Worm (Caenorhabditis elegans) whole organism, young adult: ENCODE results near the gene mdmh-35.

ENCODE experiments used
- B0035.1 ChIP-seq: sonication (generic microtip); optimal IDR thresholded peaks from 2 replicates; lab custom pipeline; 2016; ENCODE audit warnings: missing genetic modification characterization, mild to moderate bottlenecking, missing compliant biosample characterization, missing genotype, missing genetic modification reagents
- B0336.3 ChIP-seq: fragments of 200-800 bp; sonication (Bioruptor generic); IDR thresholded peaks from 2 replicates; pipeline ENCODE4 v1.3.6; 2022; ENCODE audit warnings: missing genetic modification characterization, missing compliant biosample characterization
- C06A6.2 ChIP-seq: fragments of 200-800 bp; sonication (Bioruptor generic); conservative IDR thresholded peaks from 2 replicates; pipeline ENCODE4 v1.3.6; 2022; ENCODE audit warnings: missing genetic modification characterization, missing compliant biosample characterization
- F10E7.11 ChIP-seq: sonication (generic microtip); optimal IDR thresholded peaks from 2 replicates; lab custom pipeline; 2017; ENCODE audit warnings: mild to moderate bottlenecking, missing genetic modification characterization, moderate library complexity, missing compliant biosample characterization
- F33H1.4 ChIP-seq: fragments of 200-800 bp; sonication (Bioruptor generic); IDR thresholded peaks from 2 replicates; pipeline ENCODE4 v1.3.6; 2022; ENCODE audit warnings: missing genetic modification reagents, missing genetic modification characterization, missing compliant biosample characterization
- F55B11.4 ChIP-seq: sonication (generic microtip); optimal IDR thresholded peaks from 2 replicates; lab custom pipeline; 2016; ENCODE audit warnings: missing compliant biosample characterization, missing genetic modification characterization, borderline replicate concordance; ENCODE audit not compliant: insufficient read depth
- F57C9.4 ChIP-seq: sonication (generic microtip); optimal IDR thresholded peaks from 2 replicates; lab custom pipeline; 2017; ENCODE audit warnings: mild to moderate bottlenecking, missing genetic modification characterization, missing compliant biosample characterization
- K11D2.4 ChIP-seq: fragments of 200-800 bp; sonication (Bioruptor generic); IDR thresholded peaks from 2 replicates; pipeline ENCODE4 v1.3.6; 2022; ENCODE audit warnings: missing genetic modification reagents, missing genetic modification characterization, missing compliant biosample characterization
- T07F8.4 ChIP-seq: sonication (generic microtip); optimal IDR thresholded peaks from 2 replicates; lab custom pipeline; 2016; ENCODE audit warnings: mild to moderate bottlenecking, missing genetic modification characterization, moderate library complexity, missing compliant biosample characterization
- Y67H2A.10 ChIP-seq: fragments of 200-800 bp; sonication (Bioruptor generic); conservative IDR thresholded peaks from 2 replicates; pipeline ENCODE4 v1.3.6; 2022; ENCODE audit warnings: missing genetic modification reagents, missing genetic modification characterization, missing compliant biosample characterization
- Y79H2A.3 ChIP-seq: fragments of 200-800 bp; sonication (Bioruptor generic); conservative IDR thresholded peaks from 2 replicates; pipeline ENCODE4 v1.3.6; 2022; ENCODE audit warnings: missing genetic modification reagents, missing genetic modification characterization, missing compliant biosample characterization
- Y95B8A.8 ChIP-seq: fragments of 200-800 bp; sonication (Bioruptor generic); IDR thresholded peaks from 2 replicates; pipeline ENCODE4 v1.3.6; 2022; ENCODE audit warnings: missing genetic modification reagents, missing genetic modification characterization, missing compliant biosample characterization
- akir-1 ChIP-seq: fragments of 200-800 bp; sonication (Bioruptor generic); optimal IDR thresholded peaks from 2 replicates; lab custom pipeline; 2018; ENCODE audit warnings: mild to moderate bottlenecking, missing genetic modification characterization, moderate library complexity, missing compliant biosample characterization
- ama-1 ChIP-seq, 3 experiments: fragments of 150-350 bp in 1 of 3; sonication (generic microtip) in 2 of 3; optimal IDR thresholded peaks; 2 replicates each; lab custom pipeline; 2014 to 2018; ENCODE audit warnings: missing biosample characterization in 2 of 3, missing genetic modification characterization in 2 of 3, missing genetic modification reagents in 2 of 3
- aptf-3 ChIP-seq: fragments of 200-800 bp; sonication (Bioruptor generic); IDR thresholded peaks from 2 replicates; pipeline ENCODE4 v1.3.6; 2022; ENCODE audit warnings: missing genetic modification characterization, missing compliant biosample characterization
- atf-7 ChIP-seq: sonication (generic microtip); optimal IDR thresholded peaks from 2 replicates; lab custom pipeline; 2017; ENCODE audit warnings: mild to moderate bottlenecking, missing genetic modification characterization, missing compliant biosample characterization
- attf-6 ChIP-seq: fragments of 200-800 bp; sonication (Bioruptor generic); IDR thresholded peaks from 2 replicates; pipeline ENCODE4 v1.3.6; 2022; ENCODE audit warnings: missing genetic modification reagents, missing genetic modification characterization, missing compliant biosample characterization
- bed-1 ChIP-seq: fragments of 200-800 bp; sonication (Bioruptor generic); IDR thresholded peaks from 2 replicates; pipeline ENCODE4 v1.3.6; 2022; ENCODE audit warnings: missing genetic modification reagents, missing genetic modification characterization, missing compliant biosample characterization
- bed-2 ChIP-seq: fragments of 200-800 bp; sonication (Bioruptor generic); IDR thresholded peaks from 2 replicates; pipeline ENCODE4 v1.3.6; 2022; ENCODE audit warnings: missing genetic modification reagents, missing genetic modification characterization, missing compliant biosample characterization
- ccch-3 ChIP-seq: fragments of 200-800 bp; sonication (Bioruptor generic); optimal IDR thresholded peaks from 2 replicates; lab custom pipeline; 2018; ENCODE audit warnings: mild to moderate bottlenecking, missing genetic modification characterization, missing compliant biosample characterization
- cebp-2 ChIP-seq: fragments of 200-800 bp; sonication (Bioruptor generic); IDR thresholded peaks from 2 replicates; pipeline ENCODE4 v1.3.6; 2022; ENCODE audit warnings: missing genetic modification characterization, missing compliant biosample characterization
- ceh-27 ChIP-seq: fragments of 200-800 bp; sonication (Bioruptor generic); optimal IDR thresholded peaks from 2 replicates; lab custom pipeline; 2018; ENCODE audit warnings: mild to moderate bottlenecking, missing genetic modification characterization, moderate library complexity, missing compliant biosample characterization
- dpl-1 ChIP-seq: fragments of 150-350 bp; optimal IDR thresholded peaks from 2 replicates; lab custom pipeline; 2014; ENCODE audit warnings: missing biosample characterization, missing genetic modification reagents, missing genetic modification characterization
- egl-18 ChIP-seq: fragments of 200-800 bp; sonication (Bioruptor generic); IDR thresholded peaks from 2 replicates; pipeline ENCODE4 v1.3.6; 2022; ENCODE audit warnings: missing genetic modification reagents, missing genetic modification characterization, missing compliant biosample characterization
- hlh-26 ChIP-seq: fragments of 200-800 bp; sonication (Bioruptor generic); conservative IDR thresholded peaks from 2 replicates; pipeline ENCODE4 v1.3.6; 2022; ENCODE audit warnings: missing genetic modification reagents, missing genetic modification characterization, missing compliant biosample characterization
- hmg-1.2 ChIP-seq: fragments of 200-800 bp; sonication (Bioruptor generic); IDR thresholded peaks from 2 replicates; pipeline ENCODE4 v1.3.6; 2022; ENCODE audit warnings: missing genetic modification reagents, missing genetic modification characterization, missing compliant biosample characterization
- let-526 ChIP-seq: fragments of 200-800 bp; sonication (Bioruptor generic); IDR thresholded peaks from 2 replicates; pipeline ENCODE4 v1.3.6; 2022; ENCODE audit warnings: missing genetic modification reagents, missing genetic modification characterization, missing compliant biosample characterization
- lin-40 ChIP-seq: sonication (generic microtip); optimal IDR thresholded peaks from 2 replicates; lab custom pipeline; 2016; ENCODE audit warnings: missing genetic modification characterization, mild to moderate bottlenecking, missing compliant biosample characterization, missing genotype, missing genetic modification reagents
- lir-1 ChIP-seq: fragments of 200-800 bp; sonication (Bioruptor generic); conservative IDR thresholded peaks from 2 replicates; pipeline ENCODE4 v1.3.6; 2022; ENCODE audit warnings: missing genetic modification reagents, missing genetic modification characterization, missing compliant biosample characterization
- lsy-27 ChIP-seq: sonication (generic microtip); optimal IDR thresholded peaks from 2 replicates; lab custom pipeline; 2017; ENCODE audit warnings: missing genetic modification characterization, mild to moderate bottlenecking, missing compliant biosample characterization, antibody characterized with exemption, missing genotype, borderline replicate concordance; ENCODE audit not compliant: insufficient read depth
- madf-10 ChIP-seq: sonication (generic microtip); optimal IDR thresholded peaks from 2 replicates; lab custom pipeline; 2016; ENCODE audit warnings: mild to moderate bottlenecking, missing genetic modification characterization, missing compliant biosample characterization
- madf-3 ChIP-seq: fragments of 200-800 bp; sonication (Bioruptor generic); IDR thresholded peaks from 2 replicates; pipeline ENCODE4 v1.3.6; 2022; ENCODE audit warnings: missing genetic modification reagents, missing genetic modification characterization, missing compliant biosample characterization
- madf-6 ChIP-seq: fragments of 200-800 bp; sonication (Bioruptor generic); IDR thresholded peaks from 2 replicates; pipeline ENCODE4 v1.3.6; 2022; ENCODE audit warnings: missing genetic modification reagents, missing genetic modification characterization, missing compliant biosample characterization
- mcd-1 ChIP-seq: fragments of 200-800 bp; sonication (Bioruptor generic); IDR thresholded peaks from 2 replicates; pipeline ENCODE4 v1.3.6; 2022; ENCODE audit warnings: missing genetic modification reagents, missing genetic modification characterization, missing compliant biosample characterization
- mes-4 ChIP-seq: sonication (generic microtip); optimal IDR thresholded peaks from 2 replicates; lab custom pipeline; 2016; ENCODE audit warnings: missing genotype, missing genetic modification characterization, missing compliant biosample characterization
- nfya-2 ChIP-seq: fragments of 200-800 bp; sonication (Bioruptor generic); IDR thresholded peaks from 2 replicates; pipeline ENCODE4 v1.3.6; 2022; ENCODE audit warnings: missing genetic modification reagents, missing genetic modification characterization, missing compliant biosample characterization
- nfyb-1 ChIP-seq: fragments of 200-800 bp; sonication (Bioruptor generic); IDR thresholded peaks from 2 replicates; pipeline ENCODE4 v1.3.6; 2022; ENCODE audit warnings: missing genetic modification reagents, missing genetic modification characterization, missing compliant biosample characterization
- nhr-179 ChIP-seq: sonication (generic microtip); optimal IDR thresholded peaks from 2 replicates; lab custom pipeline; 2016; ENCODE audit warnings: mild to moderate bottlenecking, missing genetic modification characterization, missing compliant biosample characterization
- sdz-38 ChIP-seq: sonication (generic microtip); optimal IDR thresholded peaks from 2 replicates; lab custom pipeline; 2016; ENCODE audit warnings: missing genotype, missing genetic modification characterization, missing compliant biosample characterization
- snpc-1.3 ChIP-seq: sonication (generic microtip); optimal IDR thresholded peaks from 2 replicates; lab custom pipeline; 2017; ENCODE audit warnings: missing genetic modification characterization, mild to moderate bottlenecking, missing compliant biosample characterization, antibody characterized with exemption, moderate library complexity, missing genotype, missing genetic modification reagents; ENCODE audit not compliant: insufficient read depth
- snpc-4 ChIP-seq, 5 experiments: fragments of 150-350 bp in 1 of 5; sonication (generic microtip) in 4 of 5; optimal IDR thresholded peaks; 2 replicates each; lab custom pipeline; 2014 to 2018; ENCODE audit warnings: missing genetic modification characterization in 5 of 5, missing biosample characterization in 3 of 5, antibody characterized with exemption in 2 of 5, mild to moderate bottlenecking in 2 of 5, missing compliant biosample characterization in 2 of 5, missing genotype in 2 of 5, moderate library complexity in 2 of 5, missing genetic modification reagents in 1 of 5
- sptf-2 ChIP-seq: fragments of 200-800 bp; sonication (Bioruptor generic); optimal IDR thresholded peaks from 2 replicates; lab custom pipeline; 2018; ENCODE audit warnings: mild to moderate bottlenecking, missing genetic modification characterization, missing compliant biosample characterization
- tbp1 ChIP-seq: fragments of 200-800 bp; sonication (Bioruptor generic); optimal IDR thresholded peaks from 2 replicates; lab custom pipeline; 2018; ENCODE audit warnings: mild to moderate bottlenecking, missing genetic modification characterization, missing compliant biosample characterization
- unc-130 ChIP-seq: sonication (generic microtip); optimal IDR thresholded peaks from 2 replicates; lab custom pipeline; 2016; ENCODE audit warnings: missing genetic modification reagents, missing genetic modification characterization, missing compliant biosample characterization
- unc-62 ChIP-seq: fragments of 150-350 bp; optimal IDR thresholded peaks from 2 replicates; lab custom pipeline; 2014; ENCODE audit warnings: missing biosample characterization, missing genetic modification reagents, missing genetic modification characterization
- zfh-2 ChIP-seq: fragments of 200-800 bp; sonication (Bioruptor generic); conservative IDR thresholded peaks from 2 replicates; pipeline ENCODE4 v1.3.6; 2022; ENCODE audit warnings: missing genetic modification reagents, missing genetic modification characterization, missing compliant biosample characterization
- zim-3 ChIP-seq: sonication (generic microtip); optimal IDR thresholded peaks from 2 replicates; lab custom pipeline; 2017; ENCODE audit warnings: mild to moderate bottlenecking, missing genetic modification characterization, moderate library complexity, missing compliant biosample characterization
- ztf-18 ChIP-seq: sonication (generic microtip); optimal IDR thresholded peaks from 2 replicates; lab custom pipeline; 2016; ENCODE audit warnings: missing genotype, mild to moderate bottlenecking, missing genetic modification characterization, missing compliant biosample characterization

The mdmh-35 gene

DNA sequence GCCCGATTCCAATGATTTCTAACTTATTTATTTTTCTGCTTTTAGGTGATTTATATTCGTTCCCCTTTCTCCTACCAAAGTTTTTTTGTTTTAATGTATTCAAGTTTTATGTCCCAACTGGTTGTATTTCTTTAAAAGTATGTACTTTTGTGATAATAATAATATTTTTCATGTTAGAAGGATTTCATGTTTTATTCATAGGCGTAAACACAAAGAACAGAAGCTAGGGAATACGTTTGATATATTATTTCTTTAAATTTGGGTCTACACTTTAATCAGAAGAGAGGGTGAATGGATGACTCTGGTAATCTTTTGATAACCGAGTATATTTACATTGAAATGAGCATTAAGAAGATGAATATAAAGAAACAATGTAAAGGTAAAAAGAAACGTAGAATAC lies 10.6 kb upstream of the mdmh-35 start:
- TF ChIP-seq let-526 (GFP tag; lab: Robert Waterston, UW) (no peak), mes-4 (tag; lab: Kevin White, UChicago) (no peak), ama-1 (optimal IDR thresholded peaks at IDR 0.05; lab: Kevin White, UChicago) (no peak), ama-1 (GFP tag; optimal IDR thresholded peaks at IDR 0.05; lab: Kevin White, UChicago) (no peak), sptf-2 (no peak), unc-62 (GFP tag; lab: Kevin White, UChicago) (no peak), mcd-1 (GFP tag; lab: Robert Waterston, UW) (no peak; the same call in 1 of the 2 replicates), snpc-1.3 (tag; lab: Kevin White, UChicago) (peak; percentile 24), Y67H2A.10 (no peak), hmg-1.2 (GFP tag; lab: Robert Waterston, UW) (no peak), Y95B8A.8 (GFP tag; lab: Robert Waterston, UW) (0 out of 2 replicates have a peak, but pooled peaks have one; percentile 65), bed-1 (GFP tag; lab: Robert Waterston, UW) (no peak), lin-40 (tag; lab: Kevin White, UChicago) (no peak), egl-18 (no peak), nhr-179 (tag; lab: Kevin White, UChicago) (no peak), F33H1.4 (GFP tag; lab: Robert Waterston, UW) (0 out of 2 replicates have a peak, but pooled peaks have one; percentile 21), T07F8.4 (tag; lab: Kevin White, UChicago) (no peak), ceh-27 (GFP tag; lab: Kevin White, UChicago) (no peak), madf-3 (0 out of 2 replicates have a peak, but pooled peaks have one; percentile 7), lir-1 (GFP tag; lab: Robert Waterston, UW) (no peak), tbp1 (GFP tag; lab: Kevin White, UChicago) (peak; percentile 21), B0035.1 (peak; percentile 4), F57C9.4 (tag; lab: Kevin White, UChicago) (no peak), F55B11.4 (tag; lab: Kevin White, UChicago) (no peak), sdz-38 (tag; lab: Kevin White, UChicago) (no peak), F10E7.11 (tag; lab: Kevin White, UChicago) (no peak), unc-130 (peak; percentile 76), snpc-4 (GFP tag; optimal IDR thresholded peaks at IDR 0.05; lab: Kevin White, UChicago) (no peak), snpc-4 (tag; optimal IDR thresholded peaks at IDR 0.05; lab: Kevin White, UChicago) (no peak), madf-10 (tag; lab: Kevin White, UChicago) (no peak), nfya-2 (GFP tag; lab: Robert Waterston, UW) (no peak), atf-7 (tag; lab: Kevin White, UChicago) (no peak), ztf-18 (tag; lab: Kevin White, UChicago) (no peak), C06A6.2 (no peak), lsy-27 (tag; lab: Kevin White, UChicago) (no peak), akir-1 (GFP tag; lab: Kevin White, UChicago) (no peak), madf-6 (GFP tag; lab: Robert Waterston, UW) (peak; percentile 54), ccch-3 (GFP tag; lab: Kevin White, UChicago) (no peak), K11D2.4 (GFP tag; lab: Robert Waterston, UW) (no peak), attf-6 (GFP tag; lab: Robert Waterston, UW) (no peak), hlh-26 (no peak), B0336.3 (GFP tag; lab: Robert Waterston, UW) (peak; percentile 25; the same call in 1 of the 2 replicates), zfh-2 (GFP tag; lab: Robert Waterston, UW) (no peak), bed-2 (GFP tag; lab: Robert Waterston, UW) (no peak), zim-3 (tag; lab: Kevin White, UChicago) (no peak), nfyb-1 (GFP tag; lab: Robert Waterston, UW) (no peak), aptf-3 (GFP tag; lab: Robert Waterston, UW) (no peak), cebp-2 (GFP tag; lab: Robert Waterston, UW) (0 out of 2 replicates have a peak, but pooled peaks have one; percentile 33), dpl-1 (GFP tag; lab: Kevin White, UChicago) (no peak), Y79H2A.3 (GFP tag; lab: Robert Waterston, UW) (no peak)
